Worm (Caenorhabditis elegans): Measurements from ENCODE around the gene C07C7.1.

ce11 chrIV:9216956-9217355 is 32.3 kb downstream of the C07C7.1 start:
- TF ChIP-seq nhr-12 (tag; optimal IDR thresholded peaks at IDR 0.05) (no peak), nhr-237 (tag; optimal IDR thresholded peaks at IDR 0.05) (no peak)
